Fruit fly (Drosophila melanogaster) whole organism, embryonic: ENCODE results near the gene st.

Source experiments
- ATbp ChIP-seq: fragments of 200-800 bp; sonication (Bioruptor generic); optimal IDR thresholded peaks from 2 replicates; lab custom pipeline; 2017; ENCODE audit warnings: missing biosample characterization, mild to moderate bottlenecking, missing genetic modification characterization, missing genetic modification reagents
- Aef1 ChIP-seq: fragments of 200-800 bp; sonication (Bioruptor generic); IDR thresholded peaks from 3 replicates; pipeline ENCODE4 v1.3.6; 2022; ENCODE audit warnings: missing biosample characterization, missing genetic modification characterization
- CG1024 ChIP-seq: fragments of 200-800 bp; sonication (Bioruptor generic); IDR thresholded peaks from 2 replicates; pipeline ENCODE4 v1.3.6; 2022; ENCODE audit warnings: missing biosample characterization, missing genetic modification characterization
- CG11504 ChIP-seq: fragments of 200-800 bp; sonication (Bioruptor generic); optimal IDR thresholded peaks from 3 replicates; lab custom pipeline; 2019; ENCODE audit warnings: missing biosample characterization, mild to moderate bottlenecking, missing genetic modification characterization, moderate library complexity
- CG17802 ChIP-seq: fragments of 200-800 bp; sonication (Bioruptor generic); optimal IDR thresholded peaks from 2 replicates; lab custom pipeline; 2018; ENCODE audit warnings: missing biosample characterization, mild to moderate bottlenecking, missing genetic modification characterization, moderate library complexity
- CG2199 ChIP-seq: fragments of 200-800 bp; sonication (Bioruptor generic); IDR thresholded peaks from 3 replicates; pipeline ENCODE4 v1.3.6; 2022; ENCODE audit warnings: missing biosample characterization, missing genetic modification characterization
- CG2678 ChIP-seq: fragments of 200-800 bp; sonication (Bioruptor generic); optimal IDR thresholded peaks from 3 replicates; lab custom pipeline; 2019; ENCODE audit warnings: missing biosample characterization, mild to moderate bottlenecking, missing genetic modification characterization, moderate library complexity
- CG2712 ChIP-seq: fragments of 200-800 bp; optimal IDR thresholded peaks from 3 replicates; lab custom pipeline; 2019; ENCODE audit warnings: missing biosample characterization, mild to moderate bottlenecking, missing genetic modification characterization, moderate library complexity
- CG31441 ChIP-seq: fragments of 200-800 bp; sonication (Bioruptor generic); IDR thresholded peaks from 2 replicates; pipeline ENCODE4 v1.3.6; 2022; ENCODE audit warnings: missing biosample characterization, missing genetic modification characterization
- CG34224 ChIP-seq: fragments of 200-800 bp; sonication (Bioruptor generic); IDR thresholded peaks from 3 replicates; pipeline ENCODE4 v1.3.6; 2022; ENCODE audit warnings: missing biosample characterization, missing genetic modification characterization; ENCODE audit not compliant: partially characterized antibody
- CG4424 ChIP-seq: fragments of 200-800 bp; sonication (Bioruptor generic); optimal IDR thresholded peaks from 3 replicates; lab custom pipeline; 2016; ENCODE audit warnings: missing biosample characterization, missing genetic modification characterization
- CG7372 ChIP-seq: fragments of 200-800 bp; sonication (Bioruptor generic); IDR thresholded peaks from 2 replicates; pipeline ENCODE4 v1.3.6; 2022; ENCODE audit warnings: missing biosample characterization, missing genetic modification characterization
- CG7786 ChIP-seq: fragments of 200-800 bp; sonication (Bioruptor generic); optimal IDR thresholded peaks from 2 replicates; lab custom pipeline; 2016; ENCODE audit warnings: missing biosample characterization, missing genetic modification characterization
- CG7839 ChIP-seq: fragments of 200-800 bp; sonication (Bioruptor generic); optimal IDR thresholded peaks from 3 replicates; lab custom pipeline; 2018; ENCODE audit warnings: missing biosample characterization, mild to moderate bottlenecking, missing genetic modification characterization, moderate library complexity
- D19A ChIP-seq: fragments of 200-800 bp; optimal IDR thresholded peaks from 3 replicates; lab custom pipeline; 2019; ENCODE audit warnings: missing biosample characterization, mild to moderate bottlenecking, missing genetic modification characterization, moderate library complexity
- Deaf1 ChIP-seq: fragments of 200-800 bp; optimal IDR thresholded peaks from 3 replicates; lab custom pipeline; 2019; ENCODE audit warnings: missing biosample characterization, mild to moderate bottlenecking, missing genetic modification characterization, moderate library complexity
- Dip2 ChIP-seq: fragments of 200-800 bp; sonication (Bioruptor generic); IDR thresholded peaks from 2 replicates; pipeline ENCODE4 v1.3.6; 2022; ENCODE audit warnings: missing biosample characterization, missing genetic modification characterization
- Fer1 ChIP-seq: fragments of 200-800 bp; sonication (Bioruptor generic); optimal IDR thresholded peaks from 2 replicates; lab custom pipeline; 2017; ENCODE audit warnings: missing biosample characterization, mild to moderate bottlenecking, missing genetic modification characterization
- Gsc ChIP-seq: fragments of 200-800 bp; sonication (Bioruptor generic); IDR thresholded peaks from 2 replicates; pipeline ENCODE4 v1.3.6; 2022; ENCODE audit warnings: missing biosample characterization, missing genetic modification characterization
- HLHmδ ChIP-seq: fragments of 200-800 bp; sonication (Bioruptor generic); optimal IDR thresholded peaks from 2 replicates; lab custom pipeline; 2018; ENCODE audit warnings: missing biosample characterization, mild to moderate bottlenecking, missing genetic modification characterization, moderate library complexity
- HmgZ ChIP-seq: fragments of 200-800 bp; sonication (Bioruptor generic); optimal IDR thresholded peaks from 2 replicates; lab custom pipeline; 2018; ENCODE audit warnings: missing biosample characterization, mild to moderate bottlenecking, missing genetic modification characterization
- Jarid2 ChIP-seq: fragments of 200-800 bp; sonication (Bioruptor generic); optimal IDR thresholded peaks from 3 replicates; lab custom pipeline; 2017; ENCODE audit warnings: mild to moderate bottlenecking, missing biosample characterization, missing genetic modification reagents, missing genetic modification characterization
- Mes4 ChIP-seq: fragments of 200-800 bp; sonication (Bioruptor generic); optimal IDR thresholded peaks from 2 replicates; lab custom pipeline; 2016; ENCODE audit warnings: missing biosample characterization, missing genetic modification characterization
- NC2α ChIP-seq: fragments of 200-800 bp; sonication (Bioruptor generic); optimal IDR thresholded peaks from 2 replicates; lab custom pipeline; 2016; ENCODE audit warnings: missing biosample characterization, missing genetic modification characterization
- NK7.1 ChIP-seq: fragments of 200-800 bp; sonication (Bioruptor generic); optimal IDR thresholded peaks from 3 replicates; lab custom pipeline; 2016; ENCODE audit warnings: missing biosample characterization, missing genetic modification characterization
- NfI ChIP-seq: fragments of 200-800 bp; sonication (Bioruptor generic); optimal IDR thresholded peaks from 3 replicates; lab custom pipeline; 2018; ENCODE audit warnings: missing biosample characterization, mild to moderate bottlenecking, missing genetic modification characterization, moderate library complexity
- Ssrp ChIP-seq: fragments of 200-800 bp; sonication (Bioruptor generic); optimal IDR thresholded peaks from 2 replicates; lab custom pipeline; 2018; ENCODE audit warnings: missing biosample characterization, mild to moderate bottlenecking, missing genetic modification characterization, moderate library complexity
- corto ChIP-seq: fragments of 200-800 bp; sonication (Bioruptor generic); optimal IDR thresholded peaks from 2 replicates; lab custom pipeline; 2016; ENCODE audit warnings: missing biosample characterization, mild to moderate bottlenecking, missing genetic modification characterization, moderate library complexity
- croc ChIP-seq: fragments of 200-800 bp; sonication (Bioruptor generic); conservative IDR thresholded peaks from 3 replicates; pipeline ENCODE4 v1.3.6; 2022; ENCODE audit warnings: missing biosample characterization, missing genetic modification characterization
- ems ChIP-seq: fragments of 200-800 bp; sonication (Bioruptor generic); optimal IDR thresholded peaks from 3 replicates; lab custom pipeline; 2016; ENCODE audit warnings: missing biosample characterization, missing genetic modification characterization
- ind ChIP-seq: fragments of 200-800 bp; sonication (Bioruptor generic); optimal IDR thresholded peaks from 3 replicates; lab custom pipeline; 2016; ENCODE audit warnings: missing biosample characterization, missing genetic modification characterization
- lbe ChIP-seq: fragments of 200-800 bp; sonication (Bioruptor generic); optimal IDR thresholded peaks from 2 replicates; lab custom pipeline; 2016; ENCODE audit warnings: missing biosample characterization, mild to moderate bottlenecking, missing genetic modification characterization
- mld ChIP-seq: fragments of 200-800 bp; sonication (Bioruptor generic); IDR thresholded peaks from 3 replicates; pipeline ENCODE4 v1.3.6; 2022; ENCODE audit warnings: missing biosample characterization, missing genetic modification characterization; ENCODE audit not compliant: partially characterized antibody
- nmo ChIP-seq: fragments of 200-800 bp; sonication (Bioruptor generic); optimal IDR thresholded peaks from 2 replicates; lab custom pipeline; 2018; ENCODE audit warnings: missing biosample characterization, mild to moderate bottlenecking, missing genetic modification characterization, moderate library complexity
- p53 ChIP-seq: fragments of 200-800 bp; sonication (Bioruptor generic); optimal IDR thresholded peaks from 2 replicates; lab custom pipeline; 2016; ENCODE audit warnings: missing biosample characterization, missing genetic modification characterization
- prd ChIP-seq, 3 experiments: fragments of >200 bp in 2 of 3; fragments of 200-800 bp in 1 of 3; sonication (Bioruptor generic) in 1 of 3; optimal IDR thresholded peaks in 2 of 3; IDR thresholded peaks in 1 of 3; 2 replicates in 2 of 3; 3 replicates in 1 of 3; pipeline versions ENCODE4 v1.3.6 to Lab custom; 2017 to 2022; ENCODE audit warnings: missing biosample characterization in 1 of 3, missing genetic modification characterization in 1 of 3
- sd ChIP-seq: fragments of 200-800 bp; sonication (Bioruptor generic); optimal IDR thresholded peaks from 3 replicates; lab custom pipeline; 2018; ENCODE audit warnings: missing biosample characterization, mild to moderate bottlenecking, missing genetic modification characterization, moderate library complexity
- sima ChIP-seq: fragments of 200-800 bp; sonication (Bioruptor generic); optimal IDR thresholded peaks from 2 replicates; lab custom pipeline; 2016; ENCODE audit warnings: missing biosample characterization, missing genetic modification characterization
- tup ChIP-seq: fragments of 200-800 bp; sonication (Bioruptor generic); optimal IDR thresholded peaks from 2 replicates; lab custom pipeline; 2016; ENCODE audit warnings: missing biosample characterization, mild to moderate bottlenecking, missing genetic modification characterization, moderate library complexity

The st gene

DNA sequence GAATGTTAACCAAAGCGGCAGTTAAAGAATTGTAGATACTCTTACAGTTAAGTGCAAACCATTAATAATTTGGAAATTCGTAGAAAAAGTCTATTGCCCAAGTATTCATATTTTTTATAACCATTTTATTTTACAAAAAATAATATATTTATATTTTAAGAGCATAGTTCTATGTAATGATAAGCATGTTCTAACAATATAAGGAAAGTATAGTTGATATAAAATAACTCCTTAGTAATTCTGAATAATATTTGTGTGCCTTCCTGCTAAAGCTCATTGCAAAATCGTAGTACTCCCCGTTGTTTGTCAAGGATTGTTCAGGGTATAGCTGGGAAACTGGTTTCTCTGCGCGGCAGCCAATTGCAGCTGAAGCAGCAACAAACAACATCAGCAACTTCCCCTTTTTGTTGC, 20.7 kb upstream of the st start (continued):
- no peak for TF ChIP-seq Gsc
- TF ChIP-seq CG2712 (tag; lab: Kevin White, UChicago): no peak
- no peak for TF ChIP-seq sd (tag; lab: Kevin White, UChicago)
- TF ChIP-seq sima (GFP tag; lab: Kevin White, UChicago): no peak
- TF ChIP-seq croc (GFP tag; lab: Robert Waterston, UW): no peak
- no peak for TF ChIP-seq Fer1 (GFP tag; lab: Kevin White, UChicago)
- 0 out of 2 replicates have a peak, but pooled peaks have one; percentile 14 for TF ChIP-seq CG31441 (GFP tag; lab: Robert Waterston, UW)
- no peak for TF ChIP-seq prd (optimal IDR thresholded peaks at IDR 0.05; lab: Kevin White, UChicago)
- no peak for TF ChIP-seq prd (GFP tag; IDR thresholded peaks at IDR 0.05; lab: Robert Waterston, UW)
- TF ChIP-seq NK7.1: no peak
- no peak for TF ChIP-seq CG4424 (GFP tag; lab: Kevin White, UChicago)
- peak; percentile 8 for TF ChIP-seq CG7839 (tag; lab: Kevin White, UChicago)
- TF ChIP-seq p53 (GFP tag; lab: Kevin White, UChicago): no peak
- TF ChIP-seq Dip2 (GFP tag; lab: Robert Waterston, UW): no peak
- no peak for TF ChIP-seq NC2α (GFP tag; lab: Kevin White, UChicago)
- TF ChIP-seq lbe (GFP tag; lab: Kevin White, UChicago): peak; percentile 4
- no peak for TF ChIP-seq HLHmδ (GFP tag; lab: Kevin White, UChicago)
- no peak for TF ChIP-seq CG7372
- no peak for TF ChIP-seq HmgZ
- TF ChIP-seq Jarid2 (GFP tag; lab: Kevin White, UChicago): no peak
- TF ChIP-seq CG2678: peak; percentile 26
- no peak for TF ChIP-seq CG1024 (GFP tag; lab: Robert Waterston, UW)
- peak; percentile 94 for TF ChIP-seq D19A (tag; lab: Kevin White, UChicago)
- peak; percentile 16 for TF ChIP-seq nmo (GFP tag; lab: Kevin White, UChicago)
- TF ChIP-seq mld (GFP tag; lab: Robert Waterston, UW): no peak
- TF ChIP-seq NfI: no peak
- TF ChIP-seq tup (GFP tag; lab: Kevin White, UChicago): no peak
- peak; percentile 46 for TF ChIP-seq corto (GFP tag; lab: Kevin White, UChicago)
- no peak for TF ChIP-seq ems (GFP tag; lab: Kevin White, UChicago)
- TF ChIP-seq Mes4: no peak

DNA sequence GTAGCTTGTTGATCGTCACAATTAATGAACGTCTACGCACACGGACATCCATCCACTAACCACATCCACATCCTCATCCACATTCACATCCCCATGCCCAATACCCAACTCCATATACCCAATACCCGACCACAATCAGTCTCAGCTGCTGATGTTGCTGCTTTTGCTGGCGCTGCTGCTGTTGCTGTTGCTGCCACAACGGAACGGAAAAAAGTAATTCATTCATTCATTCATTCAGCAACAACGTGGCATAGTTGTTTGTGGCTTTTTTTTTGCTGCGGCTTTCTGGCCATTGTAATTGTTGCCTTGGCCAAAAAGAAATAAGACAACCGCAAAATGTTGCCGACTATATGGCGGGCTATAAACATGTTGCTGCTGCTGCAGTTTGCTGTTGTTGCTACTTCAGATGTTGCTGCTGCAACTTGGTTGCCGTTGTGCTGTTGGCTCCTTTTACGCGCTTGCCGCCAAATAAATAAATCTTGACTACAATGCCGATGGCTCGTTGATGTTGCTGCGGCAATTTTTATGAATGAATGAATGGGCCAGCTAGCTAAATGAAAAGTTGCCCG, 20.2 kb upstream of the st start:
- TF ChIP-seq CG17802: no peak
- no peak for TF ChIP-seq ind (GFP tag; lab: Kevin White, UChicago)
- peak; percentile 92 for TF ChIP-seq CG11504 (tag; lab: Kevin White, UChicago)
- no peak for TF ChIP-seq Deaf1 (tag; lab: Kevin White, UChicago)
- TF ChIP-seq CG34224 (GFP tag; lab: Robert Waterston, UW): no peak
- TF ChIP-seq ATbp: no peak
- no peak for TF ChIP-seq CG7786
- no peak for TF ChIP-seq Ssrp (tag; lab: Kevin White, UChicago)
- TF ChIP-seq CG2199 (GFP tag; lab: Robert Waterston, UW): peak; percentile 71; the same call in 1 of the 3 replicates
- no peak for TF ChIP-seq Aef1 (GFP tag; lab: Robert Waterston, UW)
